Worm (Caenorhabditis elegans) whole organism, young adult: Measurements from ENCODE around the gene nmr-2.

Source experiments
- B0035.1 ChIP-seq: sonication (generic microtip); optimal IDR thresholded peaks from 2 replicates; lab custom pipeline; 2016; ENCODE audit warnings: missing genetic modification characterization, mild to moderate bottlenecking, missing compliant biosample characterization, missing genotype, missing genetic modification reagents
- C17E4.6 ChIP-seq: fragments of 200-800 bp; sonication (Bioruptor generic); IDR thresholded peaks from 2 replicates; pipeline ENCODE4 v1.3.6; 2022; ENCODE audit warnings: missing genetic modification reagents, missing genetic modification characterization, missing compliant biosample characterization
- F10E7.11 ChIP-seq: sonication (generic microtip); optimal IDR thresholded peaks from 2 replicates; lab custom pipeline; 2017; ENCODE audit warnings: mild to moderate bottlenecking, missing genetic modification characterization, moderate library complexity, missing compliant biosample characterization
- F37B4.10 ChIP-seq: fragments of 200-800 bp; sonication (Bioruptor generic); IDR thresholded peaks from 2 replicates; pipeline ENCODE4 v1.3.6; 2022; ENCODE audit warnings: missing genetic modification characterization, missing compliant biosample characterization
- F39B2.1 ChIP-seq: fragments of 200-800 bp; sonication (Bioruptor generic); IDR thresholded peaks from 2 replicates; pipeline ENCODE4 v1.3.6; 2022; ENCODE audit warnings: missing genetic modification reagents, missing genetic modification characterization, missing compliant biosample characterization
- F49E8.2 ChIP-seq: sonication (generic microtip); optimal IDR thresholded peaks from 3 replicates; lab custom pipeline; 2017; ENCODE audit warnings: missing genetic modification characterization, mild to moderate bottlenecking, missing compliant biosample characterization, antibody characterized with exemption, moderate library complexity; ENCODE audit not compliant: insufficient read depth
- F57A8.1 ChIP-seq: fragments of 200-800 bp; sonication (Bioruptor generic); optimal IDR thresholded peaks from 2 replicates; lab custom pipeline; 2018; ENCODE audit warnings: mild to moderate bottlenecking, missing genetic modification characterization, moderate library complexity, missing compliant biosample characterization
- K11D2.4 ChIP-seq: fragments of 200-800 bp; sonication (Bioruptor generic); IDR thresholded peaks from 2 replicates; pipeline ENCODE4 v1.3.6; 2022; ENCODE audit warnings: missing genetic modification reagents, missing genetic modification characterization, missing compliant biosample characterization
- T07F8.4 ChIP-seq: sonication (generic microtip); optimal IDR thresholded peaks from 2 replicates; lab custom pipeline; 2016; ENCODE audit warnings: mild to moderate bottlenecking, missing genetic modification characterization, moderate library complexity, missing compliant biosample characterization
- T26A5.8 ChIP-seq: sonication (generic microtip); optimal IDR thresholded peaks from 2 replicates; lab custom pipeline; 2016; ENCODE audit warnings: missing genetic modification characterization, missing compliant biosample characterization
- Y67H2A.10 ChIP-seq: fragments of 200-800 bp; sonication (Bioruptor generic); conservative IDR thresholded peaks from 2 replicates; pipeline ENCODE4 v1.3.6; 2022; ENCODE audit warnings: missing genetic modification reagents, missing genetic modification characterization, missing compliant biosample characterization
- Y95B8A.8 ChIP-seq: fragments of 200-800 bp; sonication (Bioruptor generic); IDR thresholded peaks from 2 replicates; pipeline ENCODE4 v1.3.6; 2022; ENCODE audit warnings: missing genetic modification reagents, missing genetic modification characterization, missing compliant biosample characterization
- ZK185.1 ChIP-seq: sonication (generic microtip); optimal IDR thresholded peaks from 2 replicates; lab custom pipeline; 2016; ENCODE audit warnings: mild to moderate bottlenecking, missing genetic modification characterization, missing compliant biosample characterization; ENCODE audit not compliant: poor library complexity, severe bottlenecking
- ama-1 ChIP-seq, 3 experiments: fragments of 150-350 bp in 1 of 3; sonication (generic microtip) in 2 of 3; optimal IDR thresholded peaks; 2 replicates each; lab custom pipeline; 2014 to 2018; ENCODE audit warnings: missing biosample characterization in 2 of 3, missing genetic modification characterization in 2 of 3, missing genetic modification reagents in 2 of 3
- aptf-2 ChIP-seq: fragments of 200-800 bp; sonication (Bioruptor generic); conservative IDR thresholded peaks from 2 replicates; pipeline ENCODE4 v1.3.6; 2022; ENCODE audit warnings: missing genetic modification reagents, missing genetic modification characterization, missing compliant biosample characterization
- aptf-3 ChIP-seq: fragments of 200-800 bp; sonication (Bioruptor generic); IDR thresholded peaks from 2 replicates; pipeline ENCODE4 v1.3.6; 2022; ENCODE audit warnings: missing genetic modification characterization, missing compliant biosample characterization
- attf-6 ChIP-seq: fragments of 200-800 bp; sonication (Bioruptor generic); IDR thresholded peaks from 2 replicates; pipeline ENCODE4 v1.3.6; 2022; ENCODE audit warnings: missing genetic modification reagents, missing genetic modification characterization, missing compliant biosample characterization
- ccch-3 ChIP-seq: fragments of 200-800 bp; sonication (Bioruptor generic); optimal IDR thresholded peaks from 2 replicates; lab custom pipeline; 2018; ENCODE audit warnings: mild to moderate bottlenecking, missing genetic modification characterization, missing compliant biosample characterization
- cebp-1 ChIP-seq, 2 experiments: fragments of 200-800 bp in 1 of 2; sonication (Bioruptor generic) in 1 of 2; sonication (generic microtip) in 1 of 2; IDR thresholded peaks in 1 of 2; optimal IDR thresholded peaks in 1 of 2; 2 replicates each; pipeline versions ENCODE4 v1.3.6 to Lab custom; 2017 to 2022; ENCODE audit warnings: missing compliant biosample characterization in 2 of 2, missing genetic modification characterization in 2 of 2, mild to moderate bottlenecking in 1 of 2, missing genetic modification reagents in 1 of 2, moderate library complexity in 1 of 2
- ceh-100 ChIP-seq: fragments of 200-800 bp; sonication (Bioruptor generic); IDR thresholded peaks from 2 replicates; pipeline ENCODE4 v1.3.6; 2022; ENCODE audit warnings: missing genetic modification reagents, missing genetic modification characterization, missing compliant biosample characterization
- ceh-79 ChIP-seq: sonication (generic microtip); optimal IDR thresholded peaks from 2 replicates; lab custom pipeline; 2017; ENCODE audit warnings: mild to moderate bottlenecking, missing genetic modification characterization, missing compliant biosample characterization
- dpff-1 ChIP-seq: sonication (generic microtip); optimal IDR thresholded peaks from 2 replicates; lab custom pipeline; 2017; ENCODE audit warnings: mild to moderate bottlenecking, missing genetic modification characterization, missing compliant biosample characterization
- dpl-1 ChIP-seq: fragments of 150-350 bp; optimal IDR thresholded peaks from 2 replicates; lab custom pipeline; 2014; ENCODE audit warnings: missing biosample characterization, missing genetic modification reagents, missing genetic modification characterization
- efl-1 ChIP-seq: fragments of 150-350 bp; optimal IDR thresholded peaks from 2 replicates; lab custom pipeline; 2014; ENCODE audit warnings: missing biosample characterization, missing genetic modification reagents, missing genetic modification characterization
- egl-18 ChIP-seq: fragments of 200-800 bp; sonication (Bioruptor generic); IDR thresholded peaks from 2 replicates; pipeline ENCODE4 v1.3.6; 2022; ENCODE audit warnings: missing genetic modification reagents, missing genetic modification characterization, missing compliant biosample characterization
- ekl-4 ChIP-seq: fragments of 200-800 bp; sonication (Bioruptor generic); IDR thresholded peaks from 2 replicates; pipeline ENCODE4 v1.3.6; 2022; ENCODE audit warnings: missing genetic modification reagents, missing genetic modification characterization, missing compliant biosample characterization
- lag-1 ChIP-seq: fragments of 200-800 bp; sonication (Bioruptor generic); IDR thresholded peaks from 2 replicates; pipeline ENCODE4 v1.3.6; 2022; ENCODE audit warnings: missing genetic modification reagents, missing genetic modification characterization, missing compliant biosample characterization
- lin-26 ChIP-seq: fragments of 200-800 bp; sonication (Bioruptor generic); IDR thresholded peaks from 2 replicates; pipeline ENCODE4 v1.3.6; 2022; ENCODE audit warnings: missing genetic modification reagents, missing genetic modification characterization, missing compliant biosample characterization
- lin-35 ChIP-seq, 3 experiments: fragments of 150-350 bp in 2 of 3; sonication (generic microtip) in 1 of 3; optimal IDR thresholded peaks; 2 replicates each; lab custom pipeline; 2014 to 2018; ENCODE audit warnings: missing biosample characterization in 3 of 3, missing genetic modification characterization in 3 of 3, missing genetic modification reagents in 3 of 3
- lin-40 ChIP-seq: sonication (generic microtip); optimal IDR thresholded peaks from 2 replicates; lab custom pipeline; 2016; ENCODE audit warnings: missing genetic modification characterization, mild to moderate bottlenecking, missing compliant biosample characterization, missing genotype, missing genetic modification reagents
- lir-1 ChIP-seq: fragments of 200-800 bp; sonication (Bioruptor generic); conservative IDR thresholded peaks from 2 replicates; pipeline ENCODE4 v1.3.6; 2022; ENCODE audit warnings: missing genetic modification reagents, missing genetic modification characterization, missing compliant biosample characterization
- lsl-1 ChIP-seq: fragments of 200-800 bp; sonication (Bioruptor generic); optimal IDR thresholded peaks from 2 replicates; lab custom pipeline; 2018; ENCODE audit warnings: mild to moderate bottlenecking, missing genetic modification characterization, moderate library complexity, missing compliant biosample characterization
- lsy-27 ChIP-seq: sonication (generic microtip); optimal IDR thresholded peaks from 2 replicates; lab custom pipeline; 2017; ENCODE audit warnings: missing genetic modification characterization, mild to moderate bottlenecking, missing compliant biosample characterization, antibody characterized with exemption, missing genotype, borderline replicate concordance; ENCODE audit not compliant: insufficient read depth
- madf-10 ChIP-seq: sonication (generic microtip); optimal IDR thresholded peaks from 2 replicates; lab custom pipeline; 2016; ENCODE audit warnings: mild to moderate bottlenecking, missing genetic modification characterization, missing compliant biosample characterization
- madf-3 ChIP-seq: fragments of 200-800 bp; sonication (Bioruptor generic); IDR thresholded peaks from 2 replicates; pipeline ENCODE4 v1.3.6; 2022; ENCODE audit warnings: missing genetic modification reagents, missing genetic modification characterization, missing compliant biosample characterization
- madf-6 ChIP-seq: fragments of 200-800 bp; sonication (Bioruptor generic); IDR thresholded peaks from 2 replicates; pipeline ENCODE4 v1.3.6; 2022; ENCODE audit warnings: missing genetic modification reagents, missing genetic modification characterization, missing compliant biosample characterization
- madf-8 ChIP-seq: fragments of 200-800 bp; sonication (Bioruptor generic); conservative IDR thresholded peaks from 2 replicates; pipeline ENCODE4 v1.3.6; 2022; ENCODE audit warnings: missing genetic modification reagents, missing genetic modification characterization, missing compliant biosample characterization
- mxl-1 ChIP-seq: sonication (generic microtip); optimal IDR thresholded peaks from 2 replicates; lab custom pipeline; 2016; ENCODE audit warnings: missing genetic modification characterization, missing compliant biosample characterization
- nfya-1 ChIP-seq: sonication (generic microtip); optimal IDR thresholded peaks from 2 replicates; lab custom pipeline; 2017; ENCODE audit warnings: antibody characterized with exemption, missing compliant biosample characterization, missing genetic modification characterization, borderline replicate concordance; ENCODE audit not compliant: insufficient read depth
- nfya-2 ChIP-seq: fragments of 200-800 bp; sonication (Bioruptor generic); IDR thresholded peaks from 2 replicates; pipeline ENCODE4 v1.3.6; 2022; ENCODE audit warnings: missing genetic modification reagents, missing genetic modification characterization, missing compliant biosample characterization
- nfyb-1 ChIP-seq: fragments of 200-800 bp; sonication (Bioruptor generic); IDR thresholded peaks from 2 replicates; pipeline ENCODE4 v1.3.6; 2022; ENCODE audit warnings: missing genetic modification reagents, missing genetic modification characterization, missing compliant biosample characterization
- snpc-1.3 ChIP-seq: sonication (generic microtip); optimal IDR thresholded peaks from 2 replicates; lab custom pipeline; 2017; ENCODE audit warnings: missing genetic modification characterization, mild to moderate bottlenecking, missing compliant biosample characterization, antibody characterized with exemption, moderate library complexity, missing genotype, missing genetic modification reagents; ENCODE audit not compliant: insufficient read depth
- snpc-3.4 ChIP-seq: sonication (generic microtip); optimal IDR thresholded peaks from 2 replicates; lab custom pipeline; 2017; ENCODE audit warnings: missing genetic modification characterization, mild to moderate bottlenecking, missing compliant biosample characterization, antibody characterized with exemption, moderate library complexity, missing genotype, missing genetic modification reagents
- tbx-9 ChIP-seq: sonication (generic microtip); optimal IDR thresholded peaks from 2 replicates; lab custom pipeline; 2016; ENCODE audit warnings: borderline replicate concordance, missing genetic modification characterization, inconsistent platforms, missing compliant biosample characterization
- ztf-18 ChIP-seq: sonication (generic microtip); optimal IDR thresholded peaks from 2 replicates; lab custom pipeline; 2016; ENCODE audit warnings: missing genotype, mild to moderate bottlenecking, missing genetic modification characterization, missing compliant biosample characterization
- ztf-6 ChIP-seq: fragments of 200-800 bp; sonication (Bioruptor generic); IDR thresholded peaks from 2 replicates; pipeline ENCODE4 v1.3.6; 2022; ENCODE audit warnings: missing genetic modification reagents, missing genetic modification characterization, missing compliant biosample characterization

nmr-2 gene

ce11 chrV:15028896-15029519, 17.5 kb upstream of the nmr-2 start, which contains the start of gene F14H8.8 (continued):
- TF ChIP-seq madf-3 (GFP tag; lab: Robert Waterston, UW) = no peak
- no peak for TF ChIP-seq aptf-3 (GFP tag; lab: Robert Waterston, UW)
- TF ChIP-seq C17E4.6 (GFP tag; lab: Robert Waterston, UW) = no peak
- TF ChIP-seq Y95B8A.8 (GFP tag; lab: Robert Waterston, UW) = no peak
- TF ChIP-seq tbx-9 (tag; lab: Kevin White, UChicago) = no peak
- no peak for TF ChIP-seq F57A8.1 (GFP tag; lab: Kevin White, UChicago)
- no peak for TF ChIP-seq lin-26 (GFP tag; lab: Robert Waterston, UW)
- TF ChIP-seq lin-35 (GFP tag; optimal IDR thresholded peaks at IDR 0.05; lab: Kevin White, UChicago) = no peak
- TF ChIP-seq lsy-27 = no peak
- no peak for TF ChIP-seq dpff-1
- TF ChIP-seq K11D2.4 (GFP tag; lab: Robert Waterston, UW) = no peak
- no peak for TF ChIP-seq T07F8.4 (tag; lab: Kevin White, UChicago)
- TF ChIP-seq madf-8 (GFP tag; lab: Robert Waterston, UW) = peak; percentile 29; the same call in 1 of the 2 replicates
- no peak for TF ChIP-seq B0035.1 (tag; lab: Kevin White, UChicago)
- TF ChIP-seq ekl-4 (GFP tag; lab: Robert Waterston, UW) = peak; percentile 77; the same call in 1 of the 2 replicates
- no peak for TF ChIP-seq lag-1 (GFP tag; lab: Robert Waterston, UW)
- TF ChIP-seq efl-1 (GFP tag; lab: Kevin White, UChicago) = peak; percentile 54
- no peak for TF ChIP-seq nfya-2 (GFP tag; lab: Robert Waterston, UW)
- TF ChIP-seq madf-10 = no peak
- no peak for TF ChIP-seq egl-18
- TF ChIP-seq lsl-1 (GFP tag; lab: Kevin White, UChicago) = peak; percentile 80
- peak; percentile 2 for TF ChIP-seq ZK185.1
- TF ChIP-seq madf-6 (GFP tag; lab: Robert Waterston, UW) = peak; percentile 88
- no peak for TF ChIP-seq Y67H2A.10 (GFP tag; lab: Robert Waterston, UW)
- peak; percentile 72 for TF ChIP-seq attf-6
- TF ChIP-seq F49E8.2 (tag; lab: Kevin White, UChicago) = peak; percentile 64
- no peak for TF ChIP-seq aptf-2 (GFP tag; lab: Robert Waterston, UW)
- TF ChIP-seq lir-1 (GFP tag; lab: Robert Waterston, UW) = no peak
- TF ChIP-seq ama-1 (optimal IDR thresholded peaks at IDR 0.05; lab: Kevin White, UChicago) = no peak
- no peak for TF ChIP-seq ama-1 (GFP tag; optimal IDR thresholded peaks at IDR 0.05; lab: Kevin White, UChicago)
- TF ChIP-seq ztf-18 = no peak
- no peak for TF ChIP-seq ccch-3
- TF ChIP-seq snpc-1.3 = peak; percentile 93
- no peak for TF ChIP-seq mxl-1 (tag; lab: Kevin White, UChicago)
- 0 out of 2 replicates have a peak, but pooled peaks have one; percentile 15 for TF ChIP-seq nfyb-1 (GFP tag; lab: Robert Waterston, UW)
- TF ChIP-seq T26A5.8 = no peak
- TF ChIP-seq dpl-1 (GFP tag; lab: Kevin White, UChicago) = no peak
- TF ChIP-seq lin-40 = no peak
- TF ChIP-seq F10E7.11 (tag; lab: Kevin White, UChicago) = no peak
- TF ChIP-seq cebp-1 (GFP tag; IDR thresholded peaks at IDR 0.05; lab: Robert Waterston, UW) = no peak
- no peak for TF ChIP-seq cebp-1 (tag; optimal IDR thresholded peaks at IDR 0.05; lab: Kevin White, UChicago)
- no peak for TF ChIP-seq ceh-79 (tag; lab: Kevin White, UChicago)
- TF ChIP-seq nfya-1 = no peak
- TF ChIP-seq ztf-6 (GFP tag; lab: Robert Waterston, UW) = no peak
- TF ChIP-seq ceh-100 (GFP tag; lab: Robert Waterston, UW) = peak; percentile 60
- TF ChIP-seq F37B4.10 (GFP tag; lab: Robert Waterston, UW) = no peak
- peak; percentile 96 for TF ChIP-seq snpc-3.4 (tag; lab: Kevin White, UChicago)
- TF ChIP-seq F39B2.1 (GFP tag; lab: Robert Waterston, UW) = no peak
